Fruit fly (Drosophila melanogaster) whole organism, embryonic: ENCODE results near the gene scpr-B.

Experiments used
- Atf3 ChIP-seq: fragments of 200-800 bp; sonication (Bioruptor generic); optimal IDR thresholded peaks from 3 replicates; lab custom pipeline; 2016; ENCODE audit warnings: missing biosample characterization, missing genetic modification characterization
- Bgb ChIP-seq: fragments of 200-800 bp; sonication (Bioruptor generic); IDR thresholded peaks from 2 replicates; pipeline ENCODE4 v1.3.6; 2022; ENCODE audit warnings: missing biosample characterization, missing genetic modification characterization; ENCODE audit not compliant: partially characterized antibody
- CG11093 ChIP-seq: fragments of 200-800 bp; sonication (Bioruptor generic); IDR thresholded peaks from 3 replicates; pipeline ENCODE4 v1.3.6; 2022; ENCODE audit warnings: missing biosample characterization, missing genetic modification characterization
- CG12769 ChIP-seq: fragments of 200-800 bp; sonication (Bioruptor generic); optimal IDR thresholded peaks from 2 replicates; lab custom pipeline; 2019; ENCODE audit warnings: missing biosample characterization, mild to moderate bottlenecking, missing genetic modification characterization, moderate library complexity
- CG17361 ChIP-seq: fragments of 200-800 bp; sonication (Bioruptor generic); IDR thresholded peaks from 3 replicates; pipeline ENCODE4 v1.3.6; 2022; ENCODE audit warnings: missing biosample characterization, missing genetic modification characterization
- CG17802 ChIP-seq: fragments of 200-800 bp; sonication (Bioruptor generic); optimal IDR thresholded peaks from 2 replicates; lab custom pipeline; 2018; ENCODE audit warnings: missing biosample characterization, mild to moderate bottlenecking, missing genetic modification characterization, moderate library complexity
- CG17912 ChIP-seq: fragments of 200-800 bp; sonication (Bioruptor generic); optimal IDR thresholded peaks from 2 replicates; lab custom pipeline; 2018; ENCODE audit warnings: missing biosample characterization, mild to moderate bottlenecking, missing genetic modification characterization
- CG2712 ChIP-seq: fragments of 200-800 bp; optimal IDR thresholded peaks from 3 replicates; lab custom pipeline; 2019; ENCODE audit warnings: missing biosample characterization, mild to moderate bottlenecking, missing genetic modification characterization, moderate library complexity
- CG2875 ChIP-seq: fragments of 200-800 bp; sonication (Bioruptor generic); optimal IDR thresholded peaks from 2 replicates; lab custom pipeline; 2017; ENCODE audit warnings: missing biosample characterization, mild to moderate bottlenecking, missing genetic modification characterization, missing genetic modification reagents
- CG3838 ChIP-seq: fragments of 200-800 bp; sonication (Bioruptor generic); optimal IDR thresholded peaks from 3 replicates; lab custom pipeline; 2016; ENCODE audit warnings: missing biosample characterization, missing genetic modification characterization
- CG5953 ChIP-seq: fragments of 200-800 bp; sonication (Bioruptor generic); IDR thresholded peaks from 2 replicates; pipeline ENCODE4 v1.3.6; 2022; ENCODE audit warnings: missing biosample characterization, missing genetic modification characterization
- CG6175 ChIP-seq: fragments of 200-800 bp; sonication (Bioruptor generic); IDR thresholded peaks from 3 replicates; pipeline ENCODE4 v1.3.6; 2022; ENCODE audit warnings: missing biosample characterization, missing genetic modification characterization
- CG6654 ChIP-seq: fragments of 200-800 bp; sonication (Bioruptor generic); optimal IDR thresholded peaks from 2 replicates; lab custom pipeline; 2017; ENCODE audit warnings: missing biosample characterization, mild to moderate bottlenecking, missing genetic modification characterization
- CG7839 ChIP-seq: fragments of 200-800 bp; sonication (Bioruptor generic); optimal IDR thresholded peaks from 3 replicates; lab custom pipeline; 2018; ENCODE audit warnings: missing biosample characterization, mild to moderate bottlenecking, missing genetic modification characterization, moderate library complexity
- CG7963 ChIP-seq: fragments of 200-800 bp; sonication (Bioruptor generic); IDR thresholded peaks from 3 replicates; pipeline ENCODE4 v1.3.6; 2022; ENCODE audit warnings: missing biosample characterization, missing genetic modification characterization; ENCODE audit not compliant: partially characterized antibody
- CG8290 ChIP-seq, 3 experiments: fragments of 200-800 bp; sonication (Bioruptor generic); optimal IDR thresholded peaks; 2 replicates each; lab custom pipeline; 2016 to 2019; ENCODE audit warnings: missing biosample characterization in 3 of 3, missing genetic modification characterization in 3 of 3, mild to moderate bottlenecking in 2 of 3, moderate library complexity in 1 of 3
- CHES-1-like ChIP-seq: fragments of 200-800 bp; sonication (Bioruptor generic); optimal IDR thresholded peaks from 2 replicates; lab custom pipeline; 2016; ENCODE audit warnings: missing biosample characterization, missing genetic modification characterization
- Elba2 ChIP-seq: fragments of 200-800 bp; sonication (Bioruptor generic); optimal IDR thresholded peaks from 3 replicates; lab custom pipeline; 2016; ENCODE audit warnings: missing biosample characterization, missing genetic modification characterization
- HLH4C ChIP-seq: fragments of 200-800 bp; sonication (Bioruptor generic); IDR thresholded peaks from 3 replicates; pipeline ENCODE4 v1.3.6; 2022; ENCODE audit warnings: missing biosample characterization, missing genetic modification characterization; ENCODE audit not compliant: partially characterized antibody
- HmgD ChIP-seq: fragments of 200-800 bp; sonication (Bioruptor generic); optimal IDR thresholded peaks from 3 replicates; lab custom pipeline; 2016; ENCODE audit warnings: missing biosample characterization, missing genetic modification characterization
- Kr ChIP-seq: fragments of 200-800 bp; sonication (Bioruptor generic); optimal IDR thresholded peaks from 2 replicates; lab custom pipeline; 2017; ENCODE audit warnings: missing biosample characterization, mild to moderate bottlenecking, missing genetic modification characterization
- Lpt ChIP-seq: fragments of >200 bp; optimal IDR thresholded peaks from 2 replicates; lab custom pipeline; 2018; ENCODE audit warnings: missing biosample characterization, missing genetic modification characterization
- NFAT ChIP-seq: fragments of 200-800 bp; sonication (Bioruptor generic); IDR thresholded peaks from 2 replicates; pipeline ENCODE4 v1.3.6; 2022; ENCODE audit warnings: missing biosample characterization, missing genetic modification characterization
- Neu2 ChIP-seq: fragments of 200-800 bp; sonication (Bioruptor generic); optimal IDR thresholded peaks from 3 replicates; lab custom pipeline; 2016; ENCODE audit warnings: missing biosample characterization, missing genetic modification characterization, borderline replicate concordance
- Ptx1 ChIP-seq: fragments of 200-800 bp; sonication (Bioruptor generic); IDR thresholded peaks from 2 replicates; pipeline ENCODE4 v1.3.6; 2022; ENCODE audit warnings: missing biosample characterization, missing genetic modification characterization
- Spps ChIP-seq: fragments of 200-800 bp; sonication (Bioruptor generic); optimal IDR thresholded peaks from 2 replicates; lab custom pipeline; 2018; ENCODE audit warnings: missing biosample characterization, mild to moderate bottlenecking, missing genetic modification characterization
- abd-A ChIP-seq: fragments of 200-800 bp; sonication (Bioruptor generic); optimal IDR thresholded peaks from 3 replicates; lab custom pipeline; 2019; ENCODE audit warnings: missing biosample characterization, mild to moderate bottlenecking, missing genetic modification characterization, moderate library complexity
- da ChIP-seq: fragments of 200-800 bp; sonication (Bioruptor generic); optimal IDR thresholded peaks from 2 replicates; lab custom pipeline; 2016; ENCODE audit warnings: missing biosample characterization, missing genetic modification characterization
- dati ChIP-seq: fragments of 200-800 bp; sonication (Bioruptor generic); IDR thresholded peaks from 2 replicates; pipeline ENCODE4 v1.3.6; 2022; ENCODE audit warnings: missing biosample characterization, missing genetic modification characterization
- dimm ChIP-seq: fragments of 200-800 bp; sonication (Bioruptor generic); IDR thresholded peaks from 2 replicates; pipeline ENCODE4 v1.3.6; 2022; ENCODE audit warnings: missing biosample characterization, missing genetic modification characterization
- dm ChIP-seq: fragments of 200-800 bp; sonication (Bioruptor generic); optimal IDR thresholded peaks from 3 replicates; lab custom pipeline; 2016; ENCODE audit warnings: missing biosample characterization, missing genetic modification characterization
- ewg ChIP-seq: fragments of 200-800 bp; sonication (Bioruptor generic); optimal IDR thresholded peaks from 3 replicates; lab custom pipeline; 2017; ENCODE audit warnings: mild to moderate bottlenecking, missing biosample characterization, missing genetic modification reagents, missing genetic modification characterization
- fu2 ChIP-seq: fragments of 200-800 bp; sonication (Bioruptor generic); optimal IDR thresholded peaks from 2 replicates; lab custom pipeline; 2016; ENCODE audit warnings: missing biosample characterization, missing genetic modification characterization
- h ChIP-seq: fragments of >200 bp; optimal IDR thresholded peaks from 2 replicates; lab custom pipeline; 2017
- hkb ChIP-seq, 2 experiments: fragments of 200-800 bp in 1 of 2; fragments of >200 bp in 1 of 2; sonication (Bioruptor generic) in 1 of 2; IDR thresholded peaks in 1 of 2; optimal IDR thresholded peaks in 1 of 2; 2 replicates each; pipeline versions ENCODE4 v1.3.6 to Lab custom; 2017 to 2022; ENCODE audit warnings: missing biosample characterization in 1 of 2, missing genetic modification characterization in 1 of 2
- jumu ChIP-seq: fragments of 200-800 bp; sonication (Bioruptor generic); optimal IDR thresholded peaks from 3 replicates; lab custom pipeline; 2016; ENCODE audit warnings: missing biosample characterization, missing genetic modification characterization
- kah ChIP-seq: fragments of 200-800 bp; sonication (Bioruptor generic); optimal IDR thresholded peaks from 2 replicates; lab custom pipeline; 2018; ENCODE audit warnings: missing biosample characterization, mild to moderate bottlenecking, missing genetic modification characterization
- pb ChIP-seq: fragments of 200-800 bp; sonication (Bioruptor generic); optimal IDR thresholded peaks from 3 replicates; lab custom pipeline; 2016; ENCODE audit warnings: missing biosample characterization, missing genetic modification characterization
- pzg ChIP-seq: fragments of 200-800 bp; sonication (Bioruptor generic); optimal IDR thresholded peaks from 3 replicates; lab custom pipeline; 2018; ENCODE audit warnings: missing biosample characterization, mild to moderate bottlenecking, missing genetic modification characterization, moderate library complexity
- ranshi ChIP-seq: fragments of 200-800 bp; sonication (Bioruptor generic); IDR thresholded peaks from 2 replicates; pipeline ENCODE4 v1.3.6; 2022; ENCODE audit warnings: missing biosample characterization, missing genetic modification characterization
- rib ChIP-seq: fragments of 200-800 bp; sonication (Bioruptor generic); IDR thresholded peaks from 2 replicates; pipeline ENCODE4 v1.3.6; 2022; ENCODE audit warnings: missing biosample characterization, missing genetic modification characterization
- schlank ChIP-seq: fragments of 200-800 bp; sonication (Bioruptor generic); optimal IDR thresholded peaks from 2 replicates; lab custom pipeline; 2018; ENCODE audit warnings: missing biosample characterization, mild to moderate bottlenecking, missing genetic modification characterization
- sens-2 ChIP-seq: fragments of 200-800 bp; sonication (Bioruptor generic); IDR thresholded peaks from 2 replicates; pipeline ENCODE4 v1.3.6; 2022; ENCODE audit warnings: missing biosample characterization, missing genetic modification characterization
- sisA ChIP-seq: fragments of 200-800 bp; sonication (Bioruptor generic); IDR thresholded peaks from 2 replicates; pipeline ENCODE4 v1.3.6; 2022; ENCODE audit warnings: missing biosample characterization, missing genetic modification characterization
- tio ChIP-seq: fragments of 200-800 bp; sonication (Bioruptor generic); optimal IDR thresholded peaks from 2 replicates; lab custom pipeline; 2017; ENCODE audit warnings: missing biosample characterization, missing genetic modification characterization, inconsistent platforms
- toy ChIP-seq: fragments of 200-800 bp; sonication (Bioruptor generic); IDR thresholded peaks from 2 replicates; pipeline ENCODE4 v1.3.6; 2022; ENCODE audit warnings: missing biosample characterization, missing genetic modification characterization
- tx ChIP-seq: fragments of 200-800 bp; sonication (Bioruptor generic); optimal IDR thresholded peaks from 2 replicates; lab custom pipeline; 2016; ENCODE audit warnings: missing biosample characterization, missing genetic modification characterization
- zen ChIP-seq: fragments of 200-800 bp; sonication (Bioruptor generic); optimal IDR thresholded peaks from 3 replicates; lab custom pipeline; 2018; ENCODE audit warnings: missing biosample characterization, mild to moderate bottlenecking, missing genetic modification characterization, moderate library complexity
- zen2 ChIP-seq: fragments of 200-800 bp; sonication (Bioruptor generic); IDR thresholded peaks from 3 replicates; pipeline ENCODE4 v1.3.6; 2022; ENCODE audit warnings: missing biosample characterization, missing genetic modification characterization; ENCODE audit not compliant: partially characterized antibody

Gene scpr-B

dm6 chr3R:11196648-11197388 is 44.0 kb downstream of the scpr-B start (continued):
- TF ChIP-seq CG6654 (peak; percentile 95), CG6175 (peak; percentile 95; the same call in 2 of the 3 replicates), CG17802 (peak; percentile 88), HmgD (peak; percentile 56), CG7839 (tag; lab: Kevin White, UChicago) (peak; percentile 100), zen2 (GFP tag; lab: Robert Waterston, UW) (no peak), Neu2 (GFP tag; lab: Kevin White, UChicago) (no peak), Kr (GFP tag; lab: Kevin White, UChicago) (no peak), CG8290 (GFP tag; optimal IDR thresholded peaks at IDR 0.05; lab: Kevin White, UChicago) (peak; percentile 91), CG8290 (tag; optimal IDR thresholded peaks at IDR 0.05; lab: Kevin White, UChicago) (peak; percentile 77 to 84), CG17912 (GFP tag; lab: Kevin White, UChicago) (peak; percentile 85), CG12769 (tag; lab: Kevin White, UChicago) (peak; percentile 82), NFAT (GFP tag; lab: Robert Waterston, UW) (peak; percentile 95), CG17361 (GFP tag; lab: Robert Waterston, UW) (peak; percentile 100), Ptx1 (GFP tag; lab: Robert Waterston, UW) (peak; percentile 99), CG7963 (GFP tag; lab: Robert Waterston, UW) (no peak), dm (peak; percentile 82), Lpt (GFP tag; lab: Kevin White, UChicago) (no peak), Elba2 (GFP tag; lab: Kevin White, UChicago) (no peak), HLH4C (GFP tag; lab: Robert Waterston, UW) (no peak), hkb (optimal IDR thresholded peaks at IDR 0.05; lab: Kevin White, UChicago) (no peak), hkb (GFP tag; IDR thresholded peaks at IDR 0.05; lab: Robert Waterston, UW) (peak; percentile 98), ewg (peak; percentile 97), pzg (GFP tag; lab: Kevin White, UChicago) (peak; percentile 4), schlank (tag; lab: Kevin White, UChicago) (peak; percentile 89), toy (peak; percentile 93), tio (GFP tag; lab: Kevin White, UChicago) (peak; percentile 96), CG3838 (GFP tag; lab: Kevin White, UChicago) (peak; percentile 94), sens-2 (GFP tag; lab: Robert Waterston, UW) (peak; percentile 82), rib (peak; percentile 98), sisA (GFP tag; lab: Robert Waterston, UW) (peak; percentile 99), CG11093 (peak; percentile 98), da (peak; percentile 82), ranshi (GFP tag; lab: Robert Waterston, UW) (peak; percentile 97), Atf3 (GFP tag; lab: Kevin White, UChicago) (peak; percentile 83), pb (GFP tag; lab: Kevin White, UChicago) (no peak), abd-A (tag; lab: Kevin White, UChicago) (peak; percentile 98), jumu (GFP tag; lab: Kevin White, UChicago) (peak; percentile 85), CG5953 (GFP tag; lab: Robert Waterston, UW) (peak; percentile 96), CG2712 (tag; lab: Kevin White, UChicago) (peak; percentile 97), h (no peak), tx (GFP tag; lab: Kevin White, UChicago) (peak; percentile 81), kah (peak; percentile 97), dimm (GFP tag; lab: Robert Waterston, UW) (peak; percentile 94), CHES-1-like (peak; percentile 85), Bgb (GFP tag; lab: Robert Waterston, UW) (peak; percentile 51; the same call in 1 of the 2 replicates), CG2875 (GFP tag; lab: Kevin White, UChicago) (peak; percentile 96), zen (peak; percentile 96), fu2 (GFP tag; lab: Kevin White, UChicago) (peak; percentile 90), dati (GFP tag; lab: Robert Waterston, UW) (peak; percentile 90), Spps (tag; lab: Kevin White, UChicago) (peak; percentile 94)
